Worm (Caenorhabditis elegans) whole organism, L1 larva: ENCODE data around the gene T26G10.3.

ENCODE experiments used
- C16A3.4 ChIP-seq: fragments of 150-350 bp; optimal IDR thresholded peaks from 2 replicates; lab custom pipeline; 2014; ENCODE audit warnings: missing biosample characterization, missing genetic modification characterization
- F16B12.6 ChIP-seq: fragments of 150-350 bp; optimal IDR thresholded peaks from 2 replicates; lab custom pipeline; 2014; ENCODE audit warnings: missing biosample characterization, missing genetic modification characterization
- aha-1 ChIP-seq: fragments of 150-350 bp; optimal IDR thresholded peaks from 2 replicates; lab custom pipeline; 2014; ENCODE audit warnings: missing biosample characterization, missing genetic modification characterization
- alr-1 ChIP-seq: fragments of 200-800 bp; sonication (Bioruptor generic); optimal IDR thresholded peaks from 2 replicates; lab custom pipeline; 2018; ENCODE audit warnings: borderline replicate concordance, mild to moderate bottlenecking, missing genetic modification characterization, missing compliant biosample characterization
- aly-2 ChIP-seq: fragments of 150-350 bp; optimal IDR thresholded peaks from 2 replicates; lab custom pipeline; 2014; ENCODE audit warnings: missing biosample characterization, missing genetic modification characterization
- blmp-1 ChIP-seq: fragments of 150-350 bp; optimal IDR thresholded peaks from 2 replicates; lab custom pipeline; 2014; ENCODE audit warnings: missing biosample characterization, missing genetic modification characterization
- ceh-8 ChIP-seq: fragments of 200-800 bp; sonication (Bioruptor generic); optimal IDR thresholded peaks from 2 replicates; lab custom pipeline; 2018; ENCODE audit warnings: mild to moderate bottlenecking, missing genetic modification characterization, moderate library complexity, missing compliant biosample characterization
- ceh-82 ChIP-seq, 3 experiments: fragments of 150-350 bp in 1 of 3; sonication (generic microtip) in 2 of 3; optimal IDR thresholded peaks; 2 replicates each; lab custom pipeline; 2014 to 2017; ENCODE audit warnings: missing biosample characterization in 3 of 3, missing genetic modification characterization in 3 of 3
- ceh-88 ChIP-seq: fragments of 200-800 bp; sonication (Bioruptor generic); IDR thresholded peaks from 2 replicates; pipeline ENCODE4 v1.3.6; 2022; ENCODE audit warnings: missing genetic modification characterization, missing compliant biosample characterization
- dpl-1 ChIP-seq, 3 experiments: fragments of 150-350 bp in 2 of 3; sonication (generic microtip) in 1 of 3; optimal IDR thresholded peaks; 2 replicates each; lab custom pipeline; 2014 to 2017; ENCODE audit warnings: missing biosample characterization in 3 of 3, missing genetic modification characterization in 3 of 3, missing genetic modification reagents in 3 of 3
- dsc-1 ChIP-seq: sonication (generic microtip); optimal IDR thresholded peaks from 2 replicates; lab custom pipeline; 2016; ENCODE audit warnings: mild to moderate bottlenecking, missing genetic modification characterization, missing compliant biosample characterization
- efl-3 ChIP-seq: fragments of 200-800 bp; sonication (Bioruptor generic); optimal IDR thresholded peaks from 2 replicates; lab custom pipeline; 2018; ENCODE audit warnings: mild to moderate bottlenecking, missing genetic modification characterization, missing compliant biosample characterization
- egl-13 ChIP-seq: sonication (generic microtip); optimal IDR thresholded peaks from 2 replicates; lab custom pipeline; 2016; ENCODE audit warnings: missing genotype, missing genetic modification reagents, missing genetic modification characterization, missing compliant biosample characterization
- egl-27 ChIP-seq, 2 experiments: fragments of 150-350 bp in 1 of 2; sonication (generic microtip); optimal IDR thresholded peaks; 3 replicates each; lab custom pipeline; 2017 to 2018; ENCODE audit warnings: missing biosample characterization in 2 of 2, missing genetic modification characterization in 2 of 2, missing genetic modification reagents in 2 of 2
- elt-2 ChIP-seq: sonication (generic microtip); optimal IDR thresholded peaks from 2 replicates; lab custom pipeline; 2016; ENCODE audit warnings: missing genetic modification characterization, mild to moderate bottlenecking, inconsistent platforms, missing compliant biosample characterization, missing genetic modification reagents
- elt-3 ChIP-seq, 6 experiments: fragments of 150-350 bp in 1 of 6; sonication (generic microtip); optimal IDR thresholded peaks; 2 replicates each; lab custom pipeline; 2017 to 2018; ENCODE audit warnings: missing biosample characterization in 6 of 6, missing genetic modification characterization in 6 of 6, inconsistent platforms in 1 of 6
- ets-5 ChIP-seq: fragments of 200-800 bp; sonication (Bioruptor generic); IDR thresholded peaks from 2 replicates; pipeline ENCODE4 v1.3.6; 2022; ENCODE audit warnings: missing genetic modification characterization, missing compliant biosample characterization
- fkh-10 ChIP-seq: sonication (generic microtip); optimal IDR thresholded peaks from 2 replicates; lab custom pipeline; 2017; ENCODE audit warnings: missing biosample characterization, missing genetic modification reagents, missing genetic modification characterization
- fkh-8 ChIP-seq: sonication (generic microtip); optimal IDR thresholded peaks from 2 replicates; lab custom pipeline; 2016; ENCODE audit warnings: mild to moderate bottlenecking, missing genetic modification characterization, missing compliant biosample characterization
- fos-1 ChIP-seq: fragments of 150-350 bp; optimal IDR thresholded peaks from 2 replicates; lab custom pipeline; 2014; ENCODE audit warnings: missing biosample characterization, missing genetic modification characterization
- hlh-17 ChIP-seq: fragments of 200-800 bp; sonication (Bioruptor generic); optimal IDR thresholded peaks from 2 replicates; lab custom pipeline; 2018; ENCODE audit warnings: missing genetic modification characterization, mild to moderate bottlenecking, missing compliant biosample characterization, moderate library complexity, borderline replicate concordance
- isw-1 ChIP-seq: fragments of 200-800 bp; sonication (Bioruptor generic); IDR thresholded peaks from 2 replicates; pipeline ENCODE4 v1.3.6; 2022; ENCODE audit warnings: missing genetic modification characterization, missing compliant biosample characterization
- lin-13 ChIP-seq: fragments of 150-350 bp; optimal IDR thresholded peaks from 2 replicates; lab custom pipeline; 2014; ENCODE audit warnings: missing biosample characterization, missing genetic modification reagents, missing genetic modification characterization
- lin-15B ChIP-seq: fragments of 150-350 bp; sonication (generic microtip); optimal IDR thresholded peaks from 3 replicates; lab custom pipeline; 2014; ENCODE audit warnings: missing biosample characterization, missing genetic modification characterization
- lin-35 ChIP-seq, 2 experiments: fragments of 150-350 bp; optimal IDR thresholded peaks; 2 replicates each; lab custom pipeline; 2014; ENCODE audit warnings: missing biosample characterization in 2 of 2, missing genetic modification characterization in 2 of 2, missing genetic modification reagents in 2 of 2
- lir-3 ChIP-seq: sonication (generic microtip); optimal IDR thresholded peaks from 2 replicates; lab custom pipeline; 2016; ENCODE audit warnings: mild to moderate bottlenecking, missing genetic modification characterization, moderate library complexity, missing compliant biosample characterization; ENCODE audit not compliant: poor library complexity
- mab-9 ChIP-seq: fragments of 200-800 bp; sonication (Bioruptor generic); IDR thresholded peaks from 2 replicates; pipeline ENCODE4 v1.3.6; 2022; ENCODE audit warnings: missing genetic modification reagents, missing genetic modification characterization, missing compliant biosample characterization
- mdl-1 ChIP-seq, 2 experiments: fragments of 150-350 bp; optimal IDR thresholded peaks; 2 replicates each; lab custom pipeline; 2014 to 2017; ENCODE audit warnings: missing biosample characterization in 2 of 2, missing genetic modification characterization in 2 of 2, inconsistent platforms in 1 of 2
- mep-1 ChIP-seq: fragments of 150-350 bp; optimal IDR thresholded peaks from 2 replicates; lab custom pipeline; 2014; ENCODE audit warnings: missing biosample characterization, missing genetic modification characterization
- nhr-11 ChIP-seq: fragments of 150-350 bp; optimal IDR thresholded peaks from 2 replicates; lab custom pipeline; 2014; ENCODE audit warnings: missing biosample characterization, missing genetic modification characterization
- nhr-12 ChIP-seq: sonication (generic microtip); optimal IDR thresholded peaks from 2 replicates; lab custom pipeline; 2017; ENCODE audit warnings: missing biosample characterization, missing genetic modification characterization
- nhr-20 ChIP-seq: sonication (generic microtip); optimal IDR thresholded peaks from 2 replicates; lab custom pipeline; 2016; ENCODE audit warnings: mild to moderate bottlenecking, missing genetic modification characterization, missing compliant biosample characterization
- nhr-237 ChIP-seq: fragments of 150-350 bp; optimal IDR thresholded peaks from 2 replicates; lab custom pipeline; 2014; ENCODE audit warnings: missing biosample characterization, missing genetic modification characterization
- nhr-71 ChIP-seq: sonication (generic microtip); optimal IDR thresholded peaks from 2 replicates; lab custom pipeline; 2016; ENCODE audit warnings: mild to moderate bottlenecking, missing genetic modification characterization, moderate library complexity, missing compliant biosample characterization
- nhr-84 ChIP-seq: sonication (generic microtip); optimal IDR thresholded peaks from 2 replicates; lab custom pipeline; 2017; ENCODE audit warnings: missing biosample characterization, missing genetic modification characterization
- nhr-85 ChIP-seq: sonication (generic microtip); peaks from one replicate; lab custom pipeline; 2016; ENCODE audit warnings: missing genetic modification characterization, inconsistent platforms, missing compliant biosample characterization
- pax-3 ChIP-seq: fragments of 200-800 bp; sonication (Bioruptor generic); optimal IDR thresholded peaks from 2 replicates; lab custom pipeline; 2018; ENCODE audit warnings: mild to moderate bottlenecking, missing genetic modification characterization, moderate library complexity, missing compliant biosample characterization
- skn-1 ChIP-seq: fragments of 150-350 bp; optimal IDR thresholded peaks from 2 replicates; lab custom pipeline; 2014; ENCODE audit warnings: missing biosample characterization, missing genetic modification characterization
- sptf-1 ChIP-seq: fragments of 150-350 bp; optimal IDR thresholded peaks from 2 replicates; lab custom pipeline; 2014; ENCODE audit warnings: missing biosample characterization, missing genetic modification characterization
- sup-37 ChIP-seq: fragments of 200-800 bp; sonication (Bioruptor generic); optimal IDR thresholded peaks from 2 replicates; lab custom pipeline; 2018; ENCODE audit warnings: mild to moderate bottlenecking, missing genetic modification characterization, missing compliant biosample characterization
- swsn-7 ChIP-seq: sonication (generic microtip); optimal IDR thresholded peaks from 2 replicates; lab custom pipeline; 2016; ENCODE audit warnings: missing genetic modification characterization, missing compliant biosample characterization
- unc-86 ChIP-seq: sonication (generic microtip); optimal IDR thresholded peaks from 2 replicates; lab custom pipeline; 2016; ENCODE audit warnings: missing genetic modification characterization, missing compliant biosample characterization
- vab-15 ChIP-seq: sonication (generic microtip); optimal IDR thresholded peaks from 2 replicates; lab custom pipeline; 2017; ENCODE audit warnings: missing genotype, mild to moderate bottlenecking, missing genetic modification characterization, missing compliant biosample characterization
- xbp-1 ChIP-seq: sonication (generic microtip); optimal IDR thresholded peaks from 2 replicates; lab custom pipeline; 2016; ENCODE audit warnings: missing genetic modification characterization, missing compliant biosample characterization
- zip-4 ChIP-seq: fragments of 200-800 bp; sonication (Bioruptor generic); optimal IDR thresholded peaks from 2 replicates; lab custom pipeline; 2018; ENCODE audit warnings: mild to moderate bottlenecking, missing genetic modification characterization, moderate library complexity, missing compliant biosample characterization
- ztf-4 ChIP-seq: fragments of 150-350 bp; optimal IDR thresholded peaks from 2 replicates; lab custom pipeline; 2014; ENCODE audit warnings: missing biosample characterization, missing genetic modification characterization

T26G10.3 gene

ce11 chrIII:9406600-9406999, 6.6 kb downstream of the T26G10.3 start, which contains the start of gene T26G10.1 (continued):
- no peak for TF ChIP-seq egl-27 (tag; optimal IDR thresholded peaks at IDR 0.05; lab: Kevin White, UChicago)
- TF ChIP-seq, all 84 proteins: peak for 48

ce11 chrIII:9401036-9401435, 12.2 kb downstream of the T26G10.3 start, which contains the start of gene nlp-48:
TSS of gene nlp-48 (minus strand) at chrIII:9401136.
- TF ChIP-seq lin-15B (no peak), vab-15 (no peak), elt-3 (tag; optimal IDR thresholded peaks at IDR 0.05; lab: Kevin White, UChicago) (no peak), mab-9 (GFP tag; lab: Robert Waterston, UW) (no peak), C16A3.4 (tag; lab: Kevin White, UChicago) (no peak), dpl-1 (GFP tag; optimal IDR thresholded peaks at IDR 0.05; lab: Kevin White, UChicago) (no peak), ztf-4 (tag; lab: Kevin White, UChicago) (no peak), fos-1 (tag; lab: Kevin White, UChicago) (no peak), efl-3 (no peak), unc-86 (tag; lab: Kevin White, UChicago) (no peak), sptf-1 (tag; lab: Kevin White, UChicago) (no peak), pax-3 (no peak), fkh-8 (no peak), fkh-10 (GFP tag; lab: Kevin White, UChicago) (no peak), alr-1 (tag; lab: Kevin White, UChicago) (no peak)

- TF ChIP-seq mab-9 (GFP tag; lab: Robert Waterston, UW): no peak
- TF ChIP-seq hlh-17 (GFP tag; lab: Kevin White, UChicago): no peak
- peak; percentile 73 for TF ChIP-seq nhr-85 (tag; lab: Kevin White, UChicago)
- TF ChIP-seq unc-86 (tag; lab: Kevin White, UChicago): no peak
- TF ChIP-seq swsn-7 (tag; lab: Kevin White, UChicago): peak; percentile 40
- TF ChIP-seq egl-27 (tag; optimal IDR thresholded peaks at IDR 0.05; lab: Kevin White, UChicago): no peak
- no peak for TF ChIP-seq ceh-88 (GFP tag; lab: Robert Waterston, UW)
- TF ChIP-seq nhr-12: no peak
- no peak for TF ChIP-seq sup-37 (GFP tag; lab: Kevin White, UChicago)
- TF ChIP-seq blmp-1 (tag; lab: Kevin White, UChicago): peak; percentile 52
- TF ChIP-seq mep-1 (tag; lab: Kevin White, UChicago): peak; percentile 29
- peak in 2 of 3 experiments; percentile 27 to 46 for TF ChIP-seq ceh-82 (tag; optimal IDR thresholded peaks at IDR 0.05; lab: Kevin White, UChicago)
- no peak for TF ChIP-seq xbp-1 (tag; lab: Kevin White, UChicago)
- no peak for TF ChIP-seq nhr-84
- peak; percentile 23 for TF ChIP-seq lin-15B
- TF ChIP-seq egl-13 (tag; lab: Kevin White, UChicago): no peak
- TF ChIP-seq fos-1 (tag; lab: Kevin White, UChicago): no peak
- no peak for TF ChIP-seq zip-4 (GFP tag; lab: Kevin White, UChicago)
- peak in 1 of 2 experiments; percentile 23 for TF ChIP-seq mdl-1 (tag; optimal IDR thresholded peaks at IDR 0.05; lab: Kevin White, UChicago)
- TF ChIP-seq elt-2 (tag; lab: Kevin White, UChicago): no peak
- no peak for TF ChIP-seq aha-1 (tag; lab: Kevin White, UChicago)
- no peak for TF ChIP-seq pax-3
- peak; percentile 37 for TF ChIP-seq nhr-71 (tag; lab: Kevin White, UChicago)
- TF ChIP-seq ceh-8: no peak
- no peak for TF ChIP-seq lir-3 (tag; lab: Kevin White, UChicago)
- TF ChIP-seq nhr-20 (tag; lab: Kevin White, UChicago): no peak
- peak; percentile 11; the same call in 1 of the 2 replicates for TF ChIP-seq isw-1 (GFP tag; lab: Robert Waterston, UW)
- peak; percentile 85 to 94 for TF ChIP-seq lin-35 (GFP tag; optimal IDR thresholded peaks at IDR 0.05; lab: Kevin White, UChicago)
- TF ChIP-seq lin-13 (GFP tag; lab: Kevin White, UChicago): no peak
- TF ChIP-seq ets-5 (GFP tag; lab: Robert Waterston, UW): no peak
- TF ChIP-seq nhr-11: no peak
- TF ChIP-seq ztf-4 (tag; lab: Kevin White, UChicago): no peak
- TF ChIP-seq F16B12.6 (tag; lab: Kevin White, UChicago): peak; percentile 90
- TF ChIP-seq sptf-1 (tag; lab: Kevin White, UChicago): no peak
- TF ChIP-seq skn-1 (tag; lab: Kevin White, UChicago): no peak
- TF ChIP-seq alr-1 (tag; lab: Kevin White, UChicago): no peak
- no peak for TF ChIP-seq aly-2 (tag; lab: Kevin White, UChicago)
- TF ChIP-seq dsc-1 (tag; lab: Kevin White, UChicago): peak; percentile 26
- no peak for TF ChIP-seq elt-3 (tag; optimal IDR thresholded peaks at IDR 0.05; lab: Kevin White, UChicago)
- no peak for TF ChIP-seq nhr-237 (tag; lab: Kevin White, UChicago)
Observed at ce11 chrIII:9393114-9393780, 20.0 kb downstream of the T26G10.3 start, which contains the start of the genes gpr-2 and rgr-1. TSS of gene gpr-2 (minus strand) at chrIII:9393164. TSS of gene rgr-1 (plus strand) at chrIII:9393730.
